Worm (Caenorhabditis elegans): Measurements from ENCODE around the gene W01B6.4.

DNA sequence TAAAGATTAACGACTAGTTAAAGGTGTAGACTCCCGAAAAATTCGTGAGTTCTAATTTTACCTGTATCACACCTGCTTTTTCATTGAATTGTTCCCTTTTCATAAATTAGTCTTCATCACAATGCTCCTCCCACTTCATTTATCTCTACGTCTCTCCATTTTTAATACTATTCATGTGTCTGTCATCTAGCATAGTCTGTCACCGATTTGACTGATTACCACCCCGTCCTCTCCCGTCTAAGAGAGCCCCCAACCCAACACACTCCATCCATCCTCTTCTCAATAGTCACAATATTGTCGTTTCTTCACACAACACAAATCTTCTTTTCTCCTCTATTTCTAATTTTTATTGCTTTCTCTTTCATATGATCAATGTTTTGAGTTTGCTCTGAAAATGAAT lies 10.1 kb upstream of the W01B6.4 start:
- no peak for TF ChIP-seq klf-2 (GFP tag; conservative IDR thresholded peaks at IDR 0.05)
- no peak for TF ChIP-seq ref-1 (GFP tag; conservative IDR thresholded peaks at IDR 0.05)
